Worm (Caenorhabditis elegans) whole organism, L2 larva: ENCODE data around the gene K03B4.6.

Source experiments
- blmp-1 ChIP-seq: sonication (generic microtip); optimal IDR thresholded peaks from 2 replicates; lab custom pipeline; 2017; ENCODE audit warnings: missing genetic modification characterization, mild to moderate bottlenecking, missing compliant biosample characterization, antibody characterized with exemption, moderate library complexity; ENCODE audit not compliant: insufficient read depth
- lin-13 ChIP-seq: fragments of 150-350 bp; optimal IDR thresholded peaks from 2 replicates; lab custom pipeline; 2014; ENCODE audit warnings: missing biosample characterization, missing genetic modification reagents, missing genetic modification characterization

- TF ChIP-seq blmp-1 (tag; lab: Kevin White, UChicago) (no peak), lin-13 (GFP tag; lab: Kevin White, UChicago) (no peak)
Observed at ce11 chrV:4724453-4724852, 48.5 kb upstream of the K03B4.6 start, which contains the start of gene F39G3.4.
